Fruit fly (Drosophila melanogaster) whole organism, embryonic: Measurements from ENCODE around the gene Npc2g.
A peak's percentile ranks its signal among the peaks of the same experiment; 100 is the strongest.

Source experiments
- Antp ChIP-seq: fragments of 200-800 bp; sonication (Bioruptor generic); optimal IDR thresholded peaks from 3 replicates; lab custom pipeline; 2016; ENCODE audit warnings: missing biosample characterization, missing genetic modification characterization
- Bgb ChIP-seq: fragments of 200-800 bp; sonication (Bioruptor generic); IDR thresholded peaks from 2 replicates; pipeline ENCODE4 v1.3.6; 2022; ENCODE audit warnings: missing biosample characterization, missing genetic modification characterization; ENCODE audit not compliant: partially characterized antibody
- CG11398 ChIP-seq: fragments of 200-800 bp; sonication (Bioruptor generic); optimal IDR thresholded peaks from 2 replicates; lab custom pipeline; 2016; ENCODE audit warnings: missing biosample characterization, missing genetic modification characterization
- CG14441 ChIP-seq: fragments of 200-800 bp; sonication (Bioruptor generic); IDR thresholded peaks from 2 replicates; pipeline ENCODE4 v1.3.6; 2022; ENCODE audit warnings: missing biosample characterization, missing genetic modification characterization
- CG15269 ChIP-seq: fragments of 200-800 bp; sonication (Bioruptor generic); optimal IDR thresholded peaks from 2 replicates; lab custom pipeline; 2018; ENCODE audit warnings: missing biosample characterization, mild to moderate bottlenecking, missing genetic modification characterization, moderate library complexity
- CG17568 ChIP-seq: fragments of 200-800 bp; sonication (Bioruptor generic); optimal IDR thresholded peaks from 2 replicates; lab custom pipeline; 2018; ENCODE audit warnings: missing biosample characterization, mild to moderate bottlenecking, missing genetic modification characterization, moderate library complexity
- CG18011 ChIP-seq: fragments of 200-800 bp; sonication (Bioruptor generic); optimal IDR thresholded peaks from 2 replicates; lab custom pipeline; 2017; ENCODE audit warnings: missing biosample characterization, missing genetic modification characterization, mild to moderate bottlenecking, moderate library complexity, missing genotype
- CG18262 ChIP-seq: fragments of 200-800 bp; optimal IDR thresholded peaks from 3 replicates; lab custom pipeline; 2019; ENCODE audit warnings: missing biosample characterization, mild to moderate bottlenecking, missing genetic modification characterization, moderate library complexity
- CG18476 ChIP-seq: fragments of 200-800 bp; sonication (Bioruptor generic); optimal IDR thresholded peaks from 2 replicates; lab custom pipeline; 2016; ENCODE audit warnings: missing biosample characterization, mild to moderate bottlenecking, missing genetic modification characterization
- CG2889 ChIP-seq: fragments of 200-800 bp; sonication (Bioruptor generic); IDR thresholded peaks from 3 replicates; pipeline ENCODE4 v1.3.6; 2022; ENCODE audit warnings: missing biosample characterization, missing genetic modification characterization
- CG31441 ChIP-seq: fragments of 200-800 bp; sonication (Bioruptor generic); IDR thresholded peaks from 2 replicates; pipeline ENCODE4 v1.3.6; 2022; ENCODE audit warnings: missing biosample characterization, missing genetic modification characterization
- CG33557 ChIP-seq: fragments of 200-800 bp; sonication (Bioruptor generic); optimal IDR thresholded peaks from 2 replicates; lab custom pipeline; 2019; ENCODE audit warnings: missing biosample characterization, mild to moderate bottlenecking, missing genetic modification characterization, moderate library complexity
- CG3847 ChIP-seq: fragments of 200-800 bp; sonication (Bioruptor generic); IDR thresholded peaks from 2 replicates; pipeline ENCODE4 v1.3.6; 2022; ENCODE audit warnings: missing biosample characterization, missing genetic modification characterization
- CG42726 ChIP-seq: fragments of 200-800 bp; sonication (Bioruptor generic); IDR thresholded peaks from 2 replicates; pipeline ENCODE4 v1.3.6; 2022; ENCODE audit warnings: missing biosample characterization, missing genetic modification characterization; ENCODE audit not compliant: partially characterized antibody
- CG4282 ChIP-seq: fragments of 200-800 bp; sonication (Bioruptor generic); optimal IDR thresholded peaks from 2 replicates; lab custom pipeline; 2016; ENCODE audit warnings: missing biosample characterization, missing genetic modification characterization
- CG7357 ChIP-seq: fragments of 200-800 bp; sonication (Bioruptor generic); IDR thresholded peaks from 3 replicates; pipeline ENCODE4 v1.3.6; 2022; ENCODE audit warnings: missing biosample characterization, missing genetic modification characterization
- CG9727 ChIP-seq: fragments of 200-800 bp; sonication (Bioruptor generic); optimal IDR thresholded peaks from 3 replicates; lab custom pipeline; 2017; ENCODE audit warnings: missing biosample characterization, mild to moderate bottlenecking, missing genetic modification characterization
- CG9876 ChIP-seq: fragments of 200-800 bp; sonication (Bioruptor generic); optimal IDR thresholded peaks from 2 replicates; lab custom pipeline; 2016; ENCODE audit warnings: missing biosample characterization, missing genetic modification characterization
- D ChIP-seq, 2 experiments: fragments of 200-800 bp in 1 of 2; fragments of >200 bp in 1 of 2; sonication (Bioruptor generic) in 1 of 2; optimal IDR thresholded peaks; 2 replicates in 1 of 2; 3 replicates in 1 of 2; lab custom pipeline; 2017; ENCODE audit warnings: mild to moderate bottlenecking in 1 of 2, missing biosample characterization in 1 of 2, missing genetic modification characterization in 1 of 2, missing genetic modification reagents in 1 of 2
- Dek ChIP-seq: fragments of 200-800 bp; sonication (Bioruptor generic); optimal IDR thresholded peaks from 3 replicates; lab custom pipeline; 2019; ENCODE audit warnings: missing biosample characterization, mild to moderate bottlenecking, missing genetic modification characterization, moderate library complexity
- Dp ChIP-seq: fragments of 200-800 bp; sonication (Bioruptor generic); optimal IDR thresholded peaks from 2 replicates; lab custom pipeline; 2018; ENCODE audit warnings: missing biosample characterization, mild to moderate bottlenecking, missing genetic modification characterization, moderate library complexity
- Elba2 ChIP-seq: fragments of 200-800 bp; sonication (Bioruptor generic); optimal IDR thresholded peaks from 3 replicates; lab custom pipeline; 2016; ENCODE audit warnings: missing biosample characterization, missing genetic modification characterization
- Ets97D ChIP-seq: fragments of 200-800 bp; sonication (Bioruptor generic); optimal IDR thresholded peaks from 3 replicates; lab custom pipeline; 2016; ENCODE audit warnings: missing biosample characterization, missing genetic modification characterization
- HmgZ ChIP-seq: fragments of 200-800 bp; sonication (Bioruptor generic); optimal IDR thresholded peaks from 2 replicates; lab custom pipeline; 2018; ENCODE audit warnings: missing biosample characterization, mild to moderate bottlenecking, missing genetic modification characterization
- MBD-R2 ChIP-seq: fragments of 200-800 bp; sonication (Bioruptor generic); IDR thresholded peaks from 2 replicates; pipeline ENCODE4 v1.3.6; 2022; ENCODE audit warnings: missing biosample characterization, missing genetic modification characterization
- Mrtf ChIP-seq: fragments of 200-800 bp; sonication (Bioruptor generic); IDR thresholded peaks from 3 replicates; pipeline ENCODE4 v1.3.6; 2022; ENCODE audit warnings: missing biosample characterization, missing genetic modification characterization
- NFAT ChIP-seq: fragments of 200-800 bp; sonication (Bioruptor generic); IDR thresholded peaks from 2 replicates; pipeline ENCODE4 v1.3.6; 2022; ENCODE audit warnings: missing biosample characterization, missing genetic modification characterization
- Ptx1 ChIP-seq: fragments of 200-800 bp; sonication (Bioruptor generic); IDR thresholded peaks from 2 replicates; pipeline ENCODE4 v1.3.6; 2022; ENCODE audit warnings: missing biosample characterization, missing genetic modification characterization
- Taf1 ChIP-seq: fragments of 200-800 bp; sonication (Bioruptor generic); IDR thresholded peaks from 2 replicates; pipeline ENCODE4 v1.3.6; 2022; ENCODE audit warnings: missing biosample characterization, missing genetic modification characterization
- ara ChIP-seq: fragments of 200-800 bp; sonication (Bioruptor generic); IDR thresholded peaks from 2 replicates; pipeline ENCODE4 v1.3.6; 2022; ENCODE audit warnings: missing biosample characterization, missing genetic modification characterization
- ase ChIP-seq: fragments of 200-800 bp; sonication (Bioruptor generic); IDR thresholded peaks from 3 replicates; pipeline ENCODE4 v1.3.6; 2022; ENCODE audit warnings: missing biosample characterization, missing genetic modification characterization
- bigmax ChIP-seq: fragments of 200-800 bp; sonication (Bioruptor generic); optimal IDR thresholded peaks from 2 replicates; lab custom pipeline; 2018; ENCODE audit warnings: missing biosample characterization, mild to moderate bottlenecking, missing genetic modification characterization
- chm ChIP-seq: fragments of 200-800 bp; sonication (Bioruptor generic); IDR thresholded peaks from 2 replicates; pipeline ENCODE4 v1.3.6; 2022; ENCODE audit warnings: missing biosample characterization, missing genetic modification characterization
- crc ChIP-seq: fragments of 200-800 bp; sonication (Bioruptor generic); optimal IDR thresholded peaks from 2 replicates; lab custom pipeline; 2016; ENCODE audit warnings: missing biosample characterization, missing genetic modification characterization
- disco-r ChIP-seq: fragments of 200-800 bp; sonication (Bioruptor generic); optimal IDR thresholded peaks from 2 replicates; lab custom pipeline; 2016; ENCODE audit warnings: missing biosample characterization, missing genetic modification characterization
- emc ChIP-seq: fragments of 200-800 bp; sonication (Bioruptor generic); optimal IDR thresholded peaks from 2 replicates; lab custom pipeline; 2016; ENCODE audit warnings: missing biosample characterization, missing genetic modification characterization
- fru ChIP-seq: fragments of >200 bp; optimal IDR thresholded peaks from 2 replicates; lab custom pipeline; 2017
- gro ChIP-seq: fragments of 200-800 bp; sonication (Bioruptor generic); optimal IDR thresholded peaks from 2 replicates; lab custom pipeline; 2016; ENCODE audit warnings: missing biosample characterization, missing genetic modification characterization
- hb ChIP-seq: fragments of 200-800 bp; sonication (Bioruptor generic); IDR thresholded peaks from 3 replicates; pipeline ENCODE4 v1.3.6; 2022; ENCODE audit warnings: missing biosample characterization, missing genetic modification characterization; ENCODE audit not compliant: partially characterized antibody
- hth ChIP-seq: fragments of >200 bp; optimal IDR thresholded peaks from 2 replicates; lab custom pipeline; 2017; ENCODE audit warnings: inconsistent platforms
- inv ChIP-seq: fragments of 200-800 bp; sonication (Bioruptor generic); IDR thresholded peaks from 2 replicates; pipeline ENCODE4 v1.3.6; 2022; ENCODE audit warnings: missing biosample characterization, missing genetic modification characterization; ENCODE audit not compliant: partially characterized antibody
- ken ChIP-seq: fragments of 200-800 bp; sonication (Bioruptor generic); IDR thresholded peaks from 3 replicates; pipeline ENCODE4 v1.3.6; 2022; ENCODE audit warnings: missing biosample characterization, missing genetic modification characterization
- lab ChIP-seq: fragments of 200-800 bp; sonication (Bioruptor generic); optimal IDR thresholded peaks from 3 replicates; lab custom pipeline; 2017; ENCODE audit warnings: missing biosample characterization, missing genetic modification characterization, mild to moderate bottlenecking, moderate library complexity, missing genetic modification reagents
- lmd ChIP-seq: fragments of 200-800 bp; sonication (Bioruptor generic); IDR thresholded peaks from 2 replicates; pipeline ENCODE4 v1.3.6; 2022; ENCODE audit warnings: missing biosample characterization, missing genetic modification characterization
- nmo ChIP-seq: fragments of 200-800 bp; sonication (Bioruptor generic); optimal IDR thresholded peaks from 2 replicates; lab custom pipeline; 2018; ENCODE audit warnings: missing biosample characterization, mild to moderate bottlenecking, missing genetic modification characterization, moderate library complexity
- ranshi ChIP-seq: fragments of 200-800 bp; sonication (Bioruptor generic); IDR thresholded peaks from 2 replicates; pipeline ENCODE4 v1.3.6; 2022; ENCODE audit warnings: missing biosample characterization, missing genetic modification characterization
- run ChIP-seq: fragments of 200-800 bp; sonication (Bioruptor generic); optimal IDR thresholded peaks from 3 replicates; lab custom pipeline; 2018; ENCODE audit warnings: missing biosample characterization, mild to moderate bottlenecking, missing genetic modification characterization
- slbo ChIP-seq: fragments of 200-800 bp; sonication (Bioruptor generic); IDR thresholded peaks from 2 replicates; pipeline ENCODE4 v1.3.6; 2022; ENCODE audit warnings: missing biosample characterization, missing genetic modification characterization
- sqz ChIP-seq: fragments of 200-800 bp; sonication (Bioruptor generic); optimal IDR thresholded peaks from 3 replicates; lab custom pipeline; 2018; ENCODE audit warnings: missing biosample characterization, mild to moderate bottlenecking, missing genetic modification characterization
- tin ChIP-seq: fragments of 200-800 bp; sonication (Bioruptor generic); optimal IDR thresholded peaks from 3 replicates; lab custom pipeline; 2016; ENCODE audit warnings: missing biosample characterization, missing genetic modification characterization
- vvl ChIP-seq: fragments of 200-800 bp; sonication (Bioruptor generic); IDR thresholded peaks from 2 replicates; pipeline ENCODE4 v1.3.6; 2022; ENCODE audit warnings: missing biosample characterization, missing genetic modification characterization
- zf30C ChIP-seq: fragments of 200-800 bp; sonication (Bioruptor generic); optimal IDR thresholded peaks from 3 replicates; lab custom pipeline; 2018; ENCODE audit warnings: missing biosample characterization, mild to moderate bottlenecking, missing genetic modification characterization

Npc2g gene

dm6 chr3R:30709270-30709669 lies 35.8 kb downstream of the Npc2g start (continued):
- no peak for TF ChIP-seq crc (GFP tag; lab: Kevin White, UChicago)
- no peak for TF ChIP-seq NFAT (GFP tag; lab: Robert Waterston, UW)
- no peak for TF ChIP-seq emc (GFP tag; lab: Kevin White, UChicago)
- TF ChIP-seq chm (GFP tag; lab: Robert Waterston, UW) = no peak
- TF ChIP-seq zf30C (GFP tag; lab: Kevin White, UChicago) = no peak
- no peak for TF ChIP-seq CG33557 (GFP tag; lab: Kevin White, UChicago)
- TF ChIP-seq Taf1 = no peak
- no peak for TF ChIP-seq D (optimal IDR thresholded peaks at IDR 0.05; lab: Kevin White, UChicago)
- TF ChIP-seq D (GFP tag; optimal IDR thresholded peaks at IDR 0.05; lab: Kevin White, UChicago) = no peak
- no peak for TF ChIP-seq run (tag; lab: Kevin White, UChicago)
- TF ChIP-seq CG14441 (GFP tag; lab: Robert Waterston, UW) = peak; percentile 38; the same call in 1 of the 2 replicates
- TF ChIP-seq hth (lab: Kevin White, UChicago) = no peak
- no peak for TF ChIP-seq vvl (GFP tag; lab: Robert Waterston, UW)
- peak; percentile 52 for TF ChIP-seq slbo (GFP tag; lab: Robert Waterston, UW)
- peak; percentile 19 for TF ChIP-seq tin (GFP tag; lab: Kevin White, UChicago)
- no peak for TF ChIP-seq inv
- no peak for TF ChIP-seq CG11398 (GFP tag; lab: Kevin White, UChicago)
- TF ChIP-seq Mrtf (GFP tag; lab: Robert Waterston, UW) = no peak
- TF ChIP-seq CG42726 (GFP tag; lab: Robert Waterston, UW) = no peak
- TF ChIP-seq disco-r (GFP tag; lab: Kevin White, UChicago) = no peak
- 0 out of 2 replicates have a peak, but pooled peaks have one; percentile 15 for TF ChIP-seq CG31441 (GFP tag; lab: Robert Waterston, UW)
- no peak for TF ChIP-seq ken (GFP tag; lab: Robert Waterston, UW)
- TF ChIP-seq CG18476 (GFP tag; lab: Kevin White, UChicago) = no peak
- TF ChIP-seq CG7357 (GFP tag; lab: Robert Waterston, UW) = no peak
- TF ChIP-seq CG17568 (GFP tag; lab: Kevin White, UChicago) = no peak
- no peak for TF ChIP-seq Dek (tag; lab: Kevin White, UChicago)
- TF ChIP-seq MBD-R2 (GFP tag; lab: Robert Waterston, UW) = no peak
- peak; percentile 45 for TF ChIP-seq lab
- no peak for TF ChIP-seq CG4282 (GFP tag; lab: Kevin White, UChicago)
- no peak for TF ChIP-seq bigmax (GFP tag; lab: Kevin White, UChicago)
- peak; percentile 35; the same call in 1 of the 2 replicates for TF ChIP-seq Ptx1
- TF ChIP-seq CG3847 = 0 out of 2 replicates have a peak, but pooled peaks have one; percentile 30
- no peak for TF ChIP-seq HmgZ
- no peak for TF ChIP-seq CG9876
- no peak for TF ChIP-seq fru (lab: Kevin White, UChicago)
- no peak for TF ChIP-seq CG18011 (GFP tag; lab: Kevin White, UChicago)
- peak; percentile 21; the same call in 1 of the 2 replicates for TF ChIP-seq lmd (GFP tag; lab: Robert Waterston, UW)
- TF ChIP-seq nmo (GFP tag; lab: Kevin White, UChicago) = peak; percentile 5
- no peak for TF ChIP-seq ase
- TF ChIP-seq CG9727 (GFP tag; lab: Kevin White, UChicago) = no peak
- no peak for TF ChIP-seq gro (GFP tag; lab: Kevin White, UChicago)
- no peak for TF ChIP-seq Bgb (GFP tag; lab: Robert Waterston, UW)
- TF ChIP-seq sqz (GFP tag; lab: Kevin White, UChicago) = no peak
- TF ChIP-seq ara = peak; percentile 41; the same call in 1 of the 2 replicates
- no peak for TF ChIP-seq Elba2 (GFP tag; lab: Kevin White, UChicago)
- TF ChIP-seq hb = no peak
- TF ChIP-seq Ets97D (GFP tag; lab: Kevin White, UChicago) = no peak
- peak; percentile 59; the same call in 1 of the 2 replicates for TF ChIP-seq ranshi
- TF ChIP-seq Dp (GFP tag; lab: Kevin White, UChicago) = no peak
- no peak for TF ChIP-seq CG18262 (tag; lab: Kevin White, UChicago)
- TF ChIP-seq CG2889 (GFP tag; lab: Robert Waterston, UW) = peak; percentile 32; the same call in 1 of the 3 replicates
- TF ChIP-seq Antp (GFP tag; lab: Kevin White, UChicago) = no peak
- TF ChIP-seq CG15269 (tag; lab: Kevin White, UChicago) = peak; percentile 4
